Worm (Caenorhabditis elegans) whole organism, L4/young adult: Measurements from ENCODE around the gene ech-6.

Experiments
- dao-5 ChIP-seq: sonication (generic microtip); optimal IDR thresholded peaks from 2 replicates; lab custom pipeline; 2016; ENCODE audit warnings: missing genotype, missing genetic modification characterization, moderate library complexity, missing compliant biosample characterization
- him-1 ChIP-seq: sonication (generic microtip); optimal IDR thresholded peaks from 2 replicates; lab custom pipeline; 2016; ENCODE audit warnings: missing genotype, missing genetic modification reagents, missing genetic modification characterization, missing compliant biosample characterization

ce11 chrIII:9731313-9731912, 21.3 kb downstream of the ech-6 start:
- TF ChIP-seq him-1 (tag; lab: Kevin White, UChicago) (no peak), dao-5 (tag; lab: Kevin White, UChicago) (no peak)
